Fruit fly (Drosophila melanogaster): ENCODE results near the gene CG33290.
A peak's percentile ranks its signal among the peaks of the same experiment; 100 is the strongest.

Gene CG33290

dm6 chr3L:21568848-21569372, 26.8 kb downstream of the CG33290 start, which contains the start of the genes CRIF and SMC5 (continued):
- no peak for TF ChIP-seq ab (GFP tag; optimal IDR thresholded peaks at IDR 0.05)
- no peak for TF ChIP-seq Poxn (GFP tag; IDR thresholded peaks at IDR 0.05)
- peak; percentile 50 for TF ChIP-seq CG10462 (GFP tag; optimal IDR thresholded peaks at IDR 0.05)
- TF ChIP-seq p53 (GFP tag; optimal IDR thresholded peaks at IDR 0.05), result peak; percentile 48
- no peak; the same call in 1 of the 2 replicates for TF ChIP-seq CG9215 (GFP tag; IDR thresholded peaks at IDR 0.05)
- TF ChIP-seq CG30403 (GFP tag; optimal IDR thresholded peaks at IDR 0.05), result peak; percentile 89
- no peak for TF ChIP-seq CG11696 (GFP tag; IDR thresholded peaks at IDR 0.05)
- TF ChIP-seq gfzf (GFP tag; optimal IDR thresholded peaks at IDR 0.05), result peak; percentile 18
- TF ChIP-seq Tbp (GFP tag; optimal IDR thresholded peaks at IDR 0.05), result no peak
- TF ChIP-seq Eip74EF (GFP tag; optimal IDR thresholded peaks at IDR 0.05), result no peak
- no peak for TF ChIP-seq sqz (GFP tag; optimal IDR thresholded peaks at IDR 0.05)
- TF ChIP-seq CG2116 (GFP tag; optimal IDR thresholded peaks at IDR 0.05), result peak; percentile 70
- peak; percentile 35 for TF ChIP-seq NC2β (GFP tag; optimal IDR thresholded peaks at IDR 0.05)
- peak; percentile 44; the same call in 1 of the 2 replicates for TF ChIP-seq E2f1 (GFP tag; IDR thresholded peaks at IDR 0.05)
- no peak for TF ChIP-seq seq (GFP tag; IDR thresholded peaks at IDR 0.05)
- TF ChIP-seq CG9609 (GFP tag; optimal IDR thresholded peaks at IDR 0.05), result peak; percentile 69
- TF ChIP-seq repo (GFP tag; optimal IDR thresholded peaks at IDR 0.05), result peak; percentile 11
- TF ChIP-seq Pdp1 (GFP tag; optimal IDR thresholded peaks at IDR 0.05), result peak in 1 of 2 experiments; percentile 75
- TF ChIP-seq CG17612 (GFP tag; IDR thresholded peaks at IDR 0.05), result no peak
- no peak for TF ChIP-seq CG4360 (GFP tag; IDR thresholded peaks at IDR 0.05)
- TF ChIP-seq Gug (GFP tag; IDR thresholded peaks at IDR 0.05), result no peak
- TF ChIP-seq CG5245 (GFP tag; optimal IDR thresholded peaks at IDR 0.05), result no peak
- TF ChIP-seq ash1 (GFP tag; optimal IDR thresholded peaks at IDR 0.05), result no peak
- peak; percentile 63 for TF ChIP-seq CG33213 (GFP tag; optimal IDR thresholded peaks at IDR 0.05)
- TF ChIP-seq cas (GFP tag; IDR thresholded peaks at IDR 0.05), result no peak
- peak; percentile 88 for TF ChIP-seq CG2120 (GFP tag; optimal IDR thresholded peaks at IDR 0.05)
- no peak for TF ChIP-seq Sox102F (GFP tag; optimal IDR thresholded peaks at IDR 0.05)
- no peak for TF ChIP-seq rib (GFP tag; IDR thresholded peaks at IDR 0.05)
- no peak for TF ChIP-seq CG15269 (tag; optimal IDR thresholded peaks at IDR 0.05)
- 0 out of 3 replicates have a peak, but pooled peaks have one; percentile 27 for TF ChIP-seq CG14050 (GFP tag; IDR thresholded peaks at IDR 0.05)
- no peak for TF ChIP-seq ftz-f1 (GFP tag; optimal IDR thresholded peaks at IDR 0.05)
- peak; percentile 63 for TF ChIP-seq CG3847 (GFP tag; IDR thresholded peaks at IDR 0.05)
- TF ChIP-seq Neu2 (GFP tag; optimal IDR thresholded peaks at IDR 0.05; ENCODE audit: borderline replicate concordance), result peak; percentile 14
- no peak for TF ChIP-seq CG12769 (tag; optimal IDR thresholded peaks at IDR 0.05)
- TF ChIP-seq tx (GFP tag; optimal IDR thresholded peaks at IDR 0.05), result peak; percentile 66
- peak; percentile 82 for TF ChIP-seq mam (GFP tag; optimal IDR thresholded peaks at IDR 0.05)
- peak; percentile 51 to 70 for TF ChIP-seq chif (GFP tag; optimal IDR thresholded peaks at IDR 0.05)
- peak; percentile 49; the same call in 1 of the 3 replicates for TF ChIP-seq B-H1 (GFP tag; IDR thresholded peaks at IDR 0.05)
- no peak for TF ChIP-seq CG6791 (GFP tag; IDR thresholded peaks at IDR 0.05; ENCODE audit: partially characterized antibody)
- TF ChIP-seq B-H2 (GFP tag; optimal IDR thresholded peaks at IDR 0.05), result peak; percentile 76
- TF ChIP-seq CG1792 (GFP tag; optimal IDR thresholded peaks at IDR 0.05), result no peak
- peak; percentile 67 for TF ChIP-seq CG17829 (tag; optimal IDR thresholded peaks at IDR 0.05)
- no peak for TF ChIP-seq Dfd (GFP tag; optimal IDR thresholded peaks at IDR 0.05)
- no peak for TF ChIP-seq CG6175 (GFP tag; IDR thresholded peaks at IDR 0.05)
- peak; percentile 93 for TF ChIP-seq Med (GFP tag)
- peak; percentile 7 for TF ChIP-seq CG9797 (GFP tag; optimal IDR thresholded peaks at IDR 0.05)
- TF ChIP-seq Gsc (GFP tag; IDR thresholded peaks at IDR 0.05), result no peak
- TF ChIP-seq chm (GFP tag; IDR thresholded peaks at IDR 0.05), result peak; percentile 49; the same call in 1 of the 2 replicates
- TF ChIP-seq Dp (GFP tag; optimal IDR thresholded peaks at IDR 0.05), result peak; percentile 57
- peak; percentile 52 for TF ChIP-seq Ets97D (GFP tag; optimal IDR thresholded peaks at IDR 0.05)
- no peak for TF ChIP-seq CG1233 (GFP tag; optimal IDR thresholded peaks at IDR 0.05)

All from whole organism, embryonic.